Fruit fly (Drosophila melanogaster): ENCODE measurements around the gene Flacc.

Flacc gene

DNA sequence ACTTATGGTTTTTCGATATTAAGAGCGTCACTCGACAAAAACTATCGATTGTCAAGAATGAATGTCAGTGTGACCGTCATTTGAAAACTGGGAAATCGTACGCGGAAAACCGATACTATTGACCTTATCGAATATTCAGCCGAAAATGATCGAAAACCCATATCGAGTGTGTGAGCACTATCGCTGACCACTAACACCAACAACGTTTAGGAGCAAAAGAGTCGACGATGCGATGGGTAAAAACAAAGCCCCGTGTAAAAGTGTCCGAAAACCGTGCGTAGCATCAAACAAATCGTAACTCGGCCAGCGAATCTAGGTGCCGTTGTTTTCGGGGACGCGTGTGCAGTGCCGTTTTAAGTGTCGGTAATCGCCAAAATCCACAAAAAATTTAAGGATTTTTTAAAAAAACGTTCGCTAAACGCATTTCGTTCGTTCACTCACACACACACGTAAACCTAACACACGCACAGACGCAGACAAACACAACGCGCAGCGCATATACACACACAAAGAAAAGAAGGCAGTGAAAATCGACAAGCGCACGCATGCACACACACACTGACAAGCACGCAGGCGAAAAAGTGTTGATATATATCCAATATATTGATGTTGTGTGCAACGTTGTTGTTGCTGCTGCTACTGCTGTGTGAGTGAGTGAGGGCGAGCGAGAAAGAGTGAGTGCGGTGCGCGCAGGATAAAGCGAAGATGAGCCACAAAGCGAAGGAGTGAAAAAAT, 29.5 kb downstream of the Flacc start, which contains the start of the genes CG7326 and Dora (continued):
- TF ChIP-seq pfk (GFP tag; optimal IDR thresholded peaks at IDR 0.05) = no peak
- no peak for TF ChIP-seq Spps (tag; optimal IDR thresholded peaks at IDR 0.05)
- TF ChIP-seq klu (GFP tag; IDR thresholded peaks at IDR 0.05) = no peak
- no peak for TF ChIP-seq CG30403 (GFP tag; optimal IDR thresholded peaks at IDR 0.05)
- peak; percentile 63 for TF ChIP-seq CG17186 (GFP tag; optimal IDR thresholded peaks at IDR 0.05)
- no peak for TF ChIP-seq dan (GFP tag; IDR thresholded peaks at IDR 0.05)
- 0 out of 2 replicates have a peak, but pooled peaks have one; percentile 38 for TF ChIP-seq CG3847 (GFP tag; IDR thresholded peaks at IDR 0.05)
- no peak for TF ChIP-seq pho (GFP tag; optimal IDR thresholded peaks at IDR 0.05)
- no peak for TF ChIP-seq mirr (GFP tag; optimal IDR thresholded peaks at IDR 0.05)
- peak; percentile 81 for TF ChIP-seq CG2116 (GFP tag; optimal IDR thresholded peaks at IDR 0.05)
- no peak for TF ChIP-seq CG10147 (GFP tag; optimal IDR thresholded peaks at IDR 0.05)
- peak; percentile 61 for TF ChIP-seq Lhr (GFP tag; optimal IDR thresholded peaks at IDR 0.05)
- no peak for TF ChIP-seq schlank (tag; optimal IDR thresholded peaks at IDR 0.05)
- no peak for TF ChIP-seq CG12769 (tag; optimal IDR thresholded peaks at IDR 0.05)
- TF ChIP-seq CG33557 (GFP tag; optimal IDR thresholded peaks at IDR 0.05) = no peak
- TF ChIP-seq tap (tag; optimal IDR thresholded peaks at IDR 0.05) = no peak
- no peak for TF ChIP-seq ro (GFP tag; IDR thresholded peaks at IDR 0.05)
- peak; percentile 89 for TF ChIP-seq mld (GFP tag; IDR thresholded peaks at IDR 0.05; ENCODE audit: partially characterized antibody)
- TF ChIP-seq vvl (GFP tag; IDR thresholded peaks at IDR 0.05) = peak; percentile 26; the same call in 1 of the 2 replicates
- no peak for TF ChIP-seq MTF-1 (GFP tag; optimal IDR thresholded peaks at IDR 0.05; ENCODE audit: borderline replicate concordance)
- no peak for TF ChIP-seq CG2875 (GFP tag; optimal IDR thresholded peaks at IDR 0.05)
- peak; percentile 82 for TF ChIP-seq CG15514 (GFP tag; optimal IDR thresholded peaks at IDR 0.05)
- TF ChIP-seq maf-S (GFP tag; optimal IDR thresholded peaks at IDR 0.05) = no peak
- TF ChIP-seq CG7963 (GFP tag; IDR thresholded peaks at IDR 0.05; ENCODE audit: partially characterized antibody) = peak; percentile 91
- peak; percentile 20 for TF ChIP-seq CG12391 (tag; optimal IDR thresholded peaks at IDR 0.05)
- no peak for TF ChIP-seq disco-r (GFP tag; optimal IDR thresholded peaks at IDR 0.05)
- TF ChIP-seq CG3065 (GFP tag; optimal IDR thresholded peaks at IDR 0.05) = no peak
- TF ChIP-seq org-1 (GFP tag; optimal IDR thresholded peaks at IDR 0.05) = no peak
- peak; percentile 56 for TF ChIP-seq Myb (GFP tag; optimal IDR thresholded peaks at IDR 0.05)
- TF ChIP-seq CG18011 (GFP tag; optimal IDR thresholded peaks at IDR 0.05) = peak; percentile 12
- no peak for TF ChIP-seq tgo (GFP tag; IDR thresholded peaks at IDR 0.05)
- no peak for TF ChIP-seq Atf3 (GFP tag; optimal IDR thresholded peaks at IDR 0.05)
- no peak for TF ChIP-seq zfh2 (GFP tag; optimal IDR thresholded peaks at IDR 0.05)
- TF ChIP-seq CG1603 (tag; optimal IDR thresholded peaks at IDR 0.05) = peak; percentile 74
- no peak for TF ChIP-seq cato (GFP tag; optimal IDR thresholded peaks at IDR 0.05; ENCODE audit: borderline replicate concordance)
- TF ChIP-seq yki (optimal IDR thresholded peaks at IDR 0.05) = no peak
- no peak for TF ChIP-seq ham (GFP tag; IDR thresholded peaks at IDR 0.05)
- TF ChIP-seq Hr39 (optimal IDR thresholded peaks at IDR 0.05) = no peak
- TF ChIP-seq gsb (GFP tag; IDR thresholded peaks at IDR 0.05) = no peak
- no peak for TF ChIP-seq shn (GFP tag; optimal IDR thresholded peaks at IDR 0.05)
- no peak for TF ChIP-seq ERR (GFP tag; optimal IDR thresholded peaks at IDR 0.05)
- no peak for TF ChIP-seq lmd (GFP tag; IDR thresholded peaks at IDR 0.05)
- no peak for TF ChIP-seq CG1647 (GFP tag; optimal IDR thresholded peaks at IDR 0.05)
- peak; percentile 37 for TF ChIP-seq CG13624 (GFP tag; optimal IDR thresholded peaks at IDR 0.05)
- TF ChIP-seq grn (GFP tag; optimal IDR thresholded peaks at IDR 0.05) = no peak
- TF ChIP-seq CG10209 (GFP tag; optimal IDR thresholded peaks at IDR 0.05) = no peak
- peak; percentile 35 for TF ChIP-seq CG13894 (tag; optimal IDR thresholded peaks at IDR 0.05)
- TF ChIP-seq chm (GFP tag; IDR thresholded peaks at IDR 0.05) = no peak
- no peak for TF ChIP-seq CG11085 (GFP tag; IDR thresholded peaks at IDR 0.05)
- TF ChIP-seq CG12744 (GFP tag; optimal IDR thresholded peaks at IDR 0.05) = no peak
- TF ChIP-seq Kr (GFP tag; optimal IDR thresholded peaks at IDR 0.05) = no peak
